In genomic region chr3L:1335428-1335764, dm6 we compare ENCODE assay signal across 1 fruit fly cellular context.
TF ChIP-seq lines count a peak whose summit lies in the region.

No protein-coding gene starts in this region.

TF ChIP-seq in whole organism, embryonic, 481 proteins besides CTCF, POLR2A, EP300 and RAD21 (continued from another document and continues in another):
- TF ChIP-seq Atf-2 (GFP tag; optimal IDR thresholded peaks at IDR 0.05; lab: Kevin White, UChicago), result peak; percentile 49
- no peak for TF ChIP-seq CG12942 (GFP tag; optimal IDR thresholded peaks at IDR 0.05; lab: Kevin White, UChicago)
- TF ChIP-seq maf-S (GFP tag; optimal IDR thresholded peaks at IDR 0.05; lab: Kevin White, UChicago), result no peak
- TF ChIP-seq CG1647 (GFP tag; optimal IDR thresholded peaks at IDR 0.05; lab: Kevin White, UChicago), result peak; percentile 49
- no peak for TF ChIP-seq dan (GFP tag; IDR thresholded peaks at IDR 0.05; lab: Robert Waterston, UW)
- TF ChIP-seq prd (optimal IDR thresholded peaks at IDR 0.05; lab: Kevin White, UChicago), result no peak
- TF ChIP-seq prd (GFP tag; IDR thresholded peaks at IDR 0.05; lab: Robert Waterston, UW), result peak; percentile 69
- no peak for TF ChIP-seq chn (GFP tag; optimal IDR thresholded peaks at IDR 0.05; lab: Kevin White, UChicago)
- TF ChIP-seq CG10654 (GFP tag; optimal IDR thresholded peaks at IDR 0.05; lab: Kevin White, UChicago), result no peak
- TF ChIP-seq CG8089 (GFP tag; optimal IDR thresholded peaks at IDR 0.05; lab: Kevin White, UChicago), result no peak
- no peak for TF ChIP-seq pita (GFP tag; optimal IDR thresholded peaks at IDR 0.05; lab: Kevin White, UChicago)
- TF ChIP-seq CG4617 (GFP tag; optimal IDR thresholded peaks at IDR 0.05; lab: Kevin White, UChicago; ENCODE audit: borderline replicate concordance), result no peak
- peak; percentile 58 for TF ChIP-seq CG12071 (GFP tag; optimal IDR thresholded peaks at IDR 0.05; lab: Kevin White, UChicago)
- peak; percentile 49 for TF ChIP-seq CG7786 (GFP tag; optimal IDR thresholded peaks at IDR 0.05; lab: Kevin White, UChicago)
- peak; percentile 35 for TF ChIP-seq CG10209 (GFP tag; optimal IDR thresholded peaks at IDR 0.05; lab: Kevin White, UChicago)
- no peak for TF ChIP-seq CG2116 (GFP tag; optimal IDR thresholded peaks at IDR 0.05; lab: Kevin White, UChicago)
- peak; percentile 39 for TF ChIP-seq CG2678 (tag; optimal IDR thresholded peaks at IDR 0.05; lab: Kevin White, UChicago)
- TF ChIP-seq grau (tag; optimal IDR thresholded peaks at IDR 0.05; lab: Kevin White, UChicago), result peak; percentile 95
- no peak for TF ChIP-seq CG43689 (GFP tag; IDR thresholded peaks at IDR 0.05; lab: Robert Waterston, UW)
- TF ChIP-seq her (GFP tag; optimal IDR thresholded peaks at IDR 0.05; lab: Kevin White, UChicago), result peak; percentile 64
- TF ChIP-seq BtbVII (GFP tag; optimal IDR thresholded peaks at IDR 0.05; lab: Kevin White, UChicago), result no peak
- TF ChIP-seq CHES-1-like (GFP tag; optimal IDR thresholded peaks at IDR 0.05; lab: Kevin White, UChicago), result no peak
- no peak for TF ChIP-seq eyg (GFP tag; optimal IDR thresholded peaks at IDR 0.05; lab: Kevin White, UChicago)
- no peak for TF ChIP-seq Hr39 (optimal IDR thresholded peaks at IDR 0.05; lab: Kevin White, UChicago)
- TF ChIP-seq Blimp-1 (GFP tag; optimal IDR thresholded peaks at IDR 0.05; lab: Kevin White, UChicago), result no peak
- peak; percentile 61 for TF ChIP-seq lilli (GFP tag; optimal IDR thresholded peaks at IDR 0.05; lab: Kevin White, UChicago)
- TF ChIP-seq oc (tag; optimal IDR thresholded peaks at IDR 0.05; lab: Kevin White, UChicago), result no peak
- no peak for TF ChIP-seq en (GFP tag; optimal IDR thresholded peaks at IDR 0.05; lab: Kevin White, UChicago)
- TF ChIP-seq CG16863 (GFP tag; optimal IDR thresholded peaks at IDR 0.05; lab: Kevin White, UChicago), result no peak
- peak; percentile 93 for TF ChIP-seq scrt (GFP tag; optimal IDR thresholded peaks at IDR 0.05; lab: Kevin White, UChicago)
- TF ChIP-seq Drgx (GFP tag; IDR thresholded peaks at IDR 0.05; lab: Robert Waterston, UW), result peak; percentile 90
- TF ChIP-seq YL-1 (GFP tag; optimal IDR thresholded peaks at IDR 0.05; lab: Kevin White, UChicago), result no peak
- peak; percentile 25 to 100 for TF ChIP-seq Pdp1 (GFP tag; optimal IDR thresholded peaks at IDR 0.05; lab: Kevin White, UChicago)
- TF ChIP-seq CG11695 (GFP tag; IDR thresholded peaks at IDR 0.05; lab: Robert Waterston, UW), result 0 out of 3 replicates have a peak, but pooled peaks have one; percentile 33
- no peak for TF ChIP-seq CG1233 (GFP tag; optimal IDR thresholded peaks at IDR 0.05; lab: Kevin White, UChicago)
- no peak for TF ChIP-seq CG3995 (GFP tag; optimal IDR thresholded peaks at IDR 0.05; lab: Kevin White, UChicago)
- TF ChIP-seq fru (optimal IDR thresholded peaks at IDR 0.05; lab: Kevin White, UChicago), result no peak
- TF ChIP-seq HLH54F (GFP tag; optimal IDR thresholded peaks at IDR 0.05; lab: Kevin White, UChicago), result no peak
- no peak for TF ChIP-seq ssp (GFP tag; IDR thresholded peaks at IDR 0.05; lab: Robert Waterston, UW)
- TF ChIP-seq CG15479 (GFP tag; optimal IDR thresholded peaks at IDR 0.05; lab: Kevin White, UChicago), result peak; percentile 63
- TF ChIP-seq CG3065 (GFP tag; optimal IDR thresholded peaks at IDR 0.05; lab: Kevin White, UChicago), result no peak
- no peak for TF ChIP-seq CG3726 (GFP tag; IDR thresholded peaks at IDR 0.05; lab: Robert Waterston, UW)
- TF ChIP-seq CG16779 (GFP tag; IDR thresholded peaks at IDR 0.05; lab: Robert Waterston, UW), result no peak
- peak; percentile 62 for TF ChIP-seq ind (GFP tag; optimal IDR thresholded peaks at IDR 0.05; lab: Kevin White, UChicago)
- TF ChIP-seq CG18476 (GFP tag; optimal IDR thresholded peaks at IDR 0.05; lab: Kevin White, UChicago), result no peak
- no peak for TF ChIP-seq CG10959 (GFP tag; IDR thresholded peaks at IDR 0.05; lab: Robert Waterston, UW)
- TF ChIP-seq CG32532 (GFP tag; IDR thresholded peaks at IDR 0.05; lab: Robert Waterston, UW), result peak; percentile 84
- TF ChIP-seq fd64A (GFP tag; optimal IDR thresholded peaks at IDR 0.05; lab: Kevin White, UChicago), result no peak
- TF ChIP-seq CG15514 (GFP tag; optimal IDR thresholded peaks at IDR 0.05; lab: Kevin White, UChicago), result peak; percentile 40
- TF ChIP-seq sisA (GFP tag; IDR thresholded peaks at IDR 0.05; lab: Robert Waterston, UW), result peak; percentile 26; the same call in 1 of the 2 replicates
- peak; percentile 10 for TF ChIP-seq Sry-δ (GFP tag; optimal IDR thresholded peaks at IDR 0.05; lab: Kevin White, UChicago)
- TF ChIP-seq E2f2 (GFP tag; IDR thresholded peaks at IDR 0.05; lab: Robert Waterston, UW), result peak; percentile 37; the same call in 1 of the 2 replicates
- TF ChIP-seq Usf (GFP tag; optimal IDR thresholded peaks at IDR 0.05; lab: Kevin White, UChicago), result no peak
- TF ChIP-seq CG12236 (GFP tag; optimal IDR thresholded peaks at IDR 0.05; lab: Kevin White, UChicago), result no peak
- no peak for TF ChIP-seq run (tag; optimal IDR thresholded peaks at IDR 0.05; lab: Kevin White, UChicago)
- TF ChIP-seq CG17912 (GFP tag; optimal IDR thresholded peaks at IDR 0.05; lab: Kevin White, UChicago), result no peak
- no peak for TF ChIP-seq CG6272 (GFP tag; IDR thresholded peaks at IDR 0.05; lab: Robert Waterston, UW)
- TF ChIP-seq Dip3 (GFP tag; optimal IDR thresholded peaks at IDR 0.05; lab: Kevin White, UChicago), result no peak
- TF ChIP-seq stwl (tag; optimal IDR thresholded peaks at IDR 0.05; lab: Kevin White, UChicago), result no peak
- TF ChIP-seq CG32772 (GFP tag; IDR thresholded peaks at IDR 0.05; lab: Robert Waterston, UW), result peak; percentile 33; the same call in 1 of the 2 replicates
- peak; percentile 38; the same call in 2 of the 3 replicates for TF ChIP-seq CG14050 (GFP tag; IDR thresholded peaks at IDR 0.05; lab: Robert Waterston, UW)
- no peak for TF ChIP-seq ap (GFP tag; IDR thresholded peaks at IDR 0.05; lab: Robert Waterston, UW)
- TF ChIP-seq grn (GFP tag; optimal IDR thresholded peaks at IDR 0.05; lab: Kevin White, UChicago), result no peak
- TF ChIP-seq cg (GFP tag; optimal IDR thresholded peaks at IDR 0.05; lab: Kevin White, UChicago), result no peak
- TF ChIP-seq pho (GFP tag; optimal IDR thresholded peaks at IDR 0.05; lab: Kevin White, UChicago), result peak; percentile 33
- no peak for TF ChIP-seq CG5953 (GFP tag; IDR thresholded peaks at IDR 0.05; lab: Robert Waterston, UW)
- TF ChIP-seq CG3407 (GFP tag; optimal IDR thresholded peaks at IDR 0.05; lab: Kevin White, UChicago), result no peak
- TF ChIP-seq unpg (GFP tag; optimal IDR thresholded peaks at IDR 0.05; lab: Kevin White, UChicago), result peak; percentile 43
- peak; percentile 6 for TF ChIP-seq CG10462 (GFP tag; optimal IDR thresholded peaks at IDR 0.05; lab: Kevin White, UChicago)
- no peak for TF ChIP-seq trem (tag; optimal IDR thresholded peaks at IDR 0.05; lab: Kevin White, UChicago)
- no peak for TF ChIP-seq dmrt11E (tag; optimal IDR thresholded peaks at IDR 0.05; lab: Kevin White, UChicago)
- no peak; the same call in 2 of the 3 replicates for TF ChIP-seq gce (GFP tag; IDR thresholded peaks at IDR 0.05; lab: Robert Waterston, UW)
- TF ChIP-seq CG1603 (tag; optimal IDR thresholded peaks at IDR 0.05; lab: Kevin White, UChicago), result peak; percentile 36
- TF ChIP-seq CG7556 (GFP tag; optimal IDR thresholded peaks at IDR 0.05; lab: Kevin White, UChicago), result peak; percentile 21
- peak; percentile 53; the same call in 1 of the 2 replicates for TF ChIP-seq CG11247 (GFP tag; IDR thresholded peaks at IDR 0.05; lab: Robert Waterston, UW)
- no peak for TF ChIP-seq nmo (GFP tag; optimal IDR thresholded peaks at IDR 0.05; lab: Kevin White, UChicago)
- no peak for TF ChIP-seq CG7963 (GFP tag; IDR thresholded peaks at IDR 0.05; lab: Robert Waterston, UW; ENCODE audit: partially characterized antibody)
- peak; percentile 40 for TF ChIP-seq Meics (GFP tag; optimal IDR thresholded peaks at IDR 0.05; lab: Kevin White, UChicago)
- peak; percentile 59; the same call in 1 of the 3 replicates for TF ChIP-seq H15 (GFP tag; IDR thresholded peaks at IDR 0.05; lab: Robert Waterston, UW)
- TF ChIP-seq CG4424 (GFP tag; optimal IDR thresholded peaks at IDR 0.05; lab: Kevin White, UChicago), result no peak
- 0 out of 2 replicates have a peak, but pooled peaks have one; percentile 53 for TF ChIP-seq CG17328 (GFP tag; IDR thresholded peaks at IDR 0.05; lab: Robert Waterston, UW)
- TF ChIP-seq CG8359 (GFP tag; optimal IDR thresholded peaks at IDR 0.05; lab: Kevin White, UChicago; ENCODE audit: borderline replicate concordance), result no peak
- TF ChIP-seq Dll (GFP tag; IDR thresholded peaks at IDR 0.05; lab: Robert Waterston, UW; ENCODE audit: partially characterized antibody), result no peak
- no peak for TF ChIP-seq Mes4 (GFP tag; optimal IDR thresholded peaks at IDR 0.05; lab: Kevin White, UChicago)
- no peak for TF ChIP-seq nau (GFP tag; optimal IDR thresholded peaks at IDR 0.05; lab: Kevin White, UChicago)
- no peak for TF ChIP-seq tio (GFP tag; optimal IDR thresholded peaks at IDR 0.05; lab: Kevin White, UChicago)
- TF ChIP-seq CG11093 (GFP tag; IDR thresholded peaks at IDR 0.05; lab: Robert Waterston, UW), result 0 out of 3 replicates have a peak, but pooled peaks have one; percentile 25
- TF ChIP-seq bigmax (GFP tag; optimal IDR thresholded peaks at IDR 0.05; lab: Kevin White, UChicago), result no peak
- TF ChIP-seq Hr3 (GFP tag; optimal IDR thresholded peaks at IDR 0.05; lab: Kevin White, UChicago), result no peak
- peak; percentile 9; the same call in 1 of the 2 replicates for TF ChIP-seq Adf1 (GFP tag; IDR thresholded peaks at IDR 0.05; lab: Robert Waterston, UW)
- no peak for TF ChIP-seq CG13287 (GFP tag; IDR thresholded peaks at IDR 0.05; lab: Robert Waterston, UW; ENCODE audit: partially characterized antibody)
- no peak for TF ChIP-seq CG1024 (GFP tag; IDR thresholded peaks at IDR 0.05; lab: Robert Waterston, UW)
- TF ChIP-seq ato (GFP tag; IDR thresholded peaks at IDR 0.05; lab: Robert Waterston, UW; ENCODE audit: partially characterized antibody), result no peak
- peak; percentile 39 for TF ChIP-seq CG17359 (tag; optimal IDR thresholded peaks at IDR 0.05; lab: Kevin White, UChicago)
- TF ChIP-seq Taf1 (GFP tag; IDR thresholded peaks at IDR 0.05; lab: Robert Waterston, UW), result peak; percentile 54; the same call in 1 of the 2 replicates
- TF ChIP-seq cas (GFP tag; IDR thresholded peaks at IDR 0.05; lab: Robert Waterston, UW), result no peak
- no peak for TF ChIP-seq CG10147 (GFP tag; optimal IDR thresholded peaks at IDR 0.05; lab: Kevin White, UChicago)
- no peak for TF ChIP-seq CG6654 (GFP tag; optimal IDR thresholded peaks at IDR 0.05; lab: Kevin White, UChicago)
- TF ChIP-seq dm (GFP tag; optimal IDR thresholded peaks at IDR 0.05; lab: Kevin White, UChicago), result no peak
- TF ChIP-seq B-H1 (GFP tag; IDR thresholded peaks at IDR 0.05; lab: Robert Waterston, UW), result peak; percentile 55; the same call in 1 of the 3 replicates
- TF ChIP-seq CG9727 (GFP tag; optimal IDR thresholded peaks at IDR 0.05; lab: Kevin White, UChicago), result peak; percentile 54
- peak; percentile 29 for TF ChIP-seq az2 (GFP tag; optimal IDR thresholded peaks at IDR 0.05; lab: Kevin White, UChicago)
- TF ChIP-seq CG10321 (GFP tag; IDR thresholded peaks at IDR 0.05; lab: Robert Waterston, UW), result no peak
- TF ChIP-seq MBD-R2 (GFP tag; IDR thresholded peaks at IDR 0.05; lab: Robert Waterston, UW), result peak; percentile 41; the same call in 1 of the 2 replicates
- TF ChIP-seq fd102C (GFP tag; optimal IDR thresholded peaks at IDR 0.05; lab: Kevin White, UChicago), result no peak
- TF ChIP-seq disco-r (GFP tag; optimal IDR thresholded peaks at IDR 0.05; lab: Kevin White, UChicago), result no peak
- no peak for TF ChIP-seq CG2875 (GFP tag; optimal IDR thresholded peaks at IDR 0.05; lab: Kevin White, UChicago)
- TF ChIP-seq cad (GFP tag; optimal IDR thresholded peaks at IDR 0.05; lab: Kevin White, UChicago), result no peak
- TF ChIP-seq da (GFP tag; optimal IDR thresholded peaks at IDR 0.05; lab: Kevin White, UChicago), result no peak
- no peak for TF ChIP-seq CG2889 (GFP tag; IDR thresholded peaks at IDR 0.05; lab: Robert Waterston, UW)
- TF ChIP-seq CG8388 (GFP tag; optimal IDR thresholded peaks at IDR 0.05; lab: Kevin White, UChicago), result no peak
- TF ChIP-seq HLH3B (GFP tag; IDR thresholded peaks at IDR 0.05; lab: Robert Waterston, UW), result peak; percentile 47; the same call in 1 of the 2 replicates
- no peak for TF ChIP-seq Vsx1 (GFP tag; optimal IDR thresholded peaks at IDR 0.05; lab: Kevin White, UChicago)
- TF ChIP-seq Dref (GFP tag; IDR thresholded peaks at IDR 0.05; lab: Robert Waterston, UW), result no peak
- no peak for TF ChIP-seq klu (GFP tag; IDR thresholded peaks at IDR 0.05; lab: Robert Waterston, UW)
- TF ChIP-seq Awh (GFP tag; IDR thresholded peaks at IDR 0.05; lab: Robert Waterston, UW), result 0 out of 2 replicates have a peak, but pooled peaks have one; percentile 30
- TF ChIP-seq exex (tag; optimal IDR thresholded peaks at IDR 0.05; lab: Kevin White, UChicago), result no peak
- no peak for TF ChIP-seq sens-2 (GFP tag; IDR thresholded peaks at IDR 0.05; lab: Robert Waterston, UW)
- TF ChIP-seq Kr (GFP tag; optimal IDR thresholded peaks at IDR 0.05; lab: Kevin White, UChicago), result no peak
- peak; percentile 32 for TF ChIP-seq shn (GFP tag; optimal IDR thresholded peaks at IDR 0.05; lab: Kevin White, UChicago)
- TF ChIP-seq Dp (GFP tag; optimal IDR thresholded peaks at IDR 0.05; lab: Kevin White, UChicago), result no peak
- TF ChIP-seq schlank (tag; optimal IDR thresholded peaks at IDR 0.05; lab: Kevin White, UChicago), result no peak
- no peak for TF ChIP-seq CG2199 (GFP tag; IDR thresholded peaks at IDR 0.05; lab: Robert Waterston, UW)
- peak; percentile 29; the same call in 1 of the 2 replicates for TF ChIP-seq dimm (GFP tag; IDR thresholded peaks at IDR 0.05; lab: Robert Waterston, UW)
- no peak for TF ChIP-seq CG2129 (GFP tag; IDR thresholded peaks at IDR 0.05; lab: Robert Waterston, UW; ENCODE audit: partially characterized antibody)
- TF ChIP-seq Scr (GFP tag; IDR thresholded peaks at IDR 0.05; lab: Robert Waterston, UW; ENCODE audit: partially characterized antibody), result no peak
- peak; percentile 29 for TF ChIP-seq CG30403 (GFP tag; optimal IDR thresholded peaks at IDR 0.05; lab: Kevin White, UChicago)
- no peak for TF ChIP-seq corto (GFP tag; optimal IDR thresholded peaks at IDR 0.05; lab: Kevin White, UChicago)
- peak; percentile 21 for TF ChIP-seq CG7839 (tag; optimal IDR thresholded peaks at IDR 0.05; lab: Kevin White, UChicago)
- TF ChIP-seq CG6791 (GFP tag; IDR thresholded peaks at IDR 0.05; lab: Robert Waterston, UW; ENCODE audit: partially characterized antibody), result no peak
- no peak for TF ChIP-seq BEAF-32 (GFP tag; optimal IDR thresholded peaks at IDR 0.05; lab: Kevin White, UChicago)
- no peak for TF ChIP-seq slou (GFP tag; optimal IDR thresholded peaks at IDR 0.05; lab: Kevin White, UChicago)
- TF ChIP-seq odd (GFP tag; optimal IDR thresholded peaks at IDR 0.05; lab: Kevin White, UChicago), result no peak
